Worm (Caenorhabditis elegans): ENCODE results near the gene ZK856.18.

- no peak for TF ChIP-seq him-1 (tag; optimal IDR thresholded peaks at IDR 0.05)
- TF ChIP-seq W03F9.2 (tag; optimal IDR thresholded peaks at IDR 0.05): no peak
These were observed 39.8 kb upstream of the ZK856.18 start, which contains the start of gene daf-36 for ce11 chrV:10225610-10226009.

Data from whole organism, L4/young adult.